Worm (Caenorhabditis elegans) whole organism, L2 larva: ENCODE data around the gene col-127.

ENCODE experiments used
- blmp-1 ChIP-seq: sonication (generic microtip); optimal IDR thresholded peaks from 2 replicates; lab custom pipeline; 2017; ENCODE audit warnings: missing genetic modification characterization, mild to moderate bottlenecking, missing compliant biosample characterization, antibody characterized with exemption, moderate library complexity; ENCODE audit not compliant: insufficient read depth
- ceh-82 ChIP-seq: fragments of 150-350 bp; optimal IDR thresholded peaks from 2 replicates; lab custom pipeline; 2014; ENCODE audit warnings: missing biosample characterization, missing genetic modification characterization
- dmd-4 ChIP-seq: sonication (generic microtip); optimal IDR thresholded peaks from 2 replicates; lab custom pipeline; 2017; ENCODE audit warnings: missing biosample characterization, missing genetic modification characterization
- gmeb-1 ChIP-seq: fragments of 150-350 bp; optimal IDR thresholded peaks from 2 replicates; lab custom pipeline; 2014; ENCODE audit warnings: missing biosample characterization, missing genetic modification characterization
- lin-13 ChIP-seq: fragments of 150-350 bp; optimal IDR thresholded peaks from 2 replicates; lab custom pipeline; 2014; ENCODE audit warnings: missing biosample characterization, missing genetic modification reagents, missing genetic modification characterization
- lsy-2 ChIP-seq, 2 experiments: fragments of 150-350 bp in 1 of 2; sonication (generic microtip) in 1 of 2; optimal IDR thresholded peaks; 2 replicates each; lab custom pipeline; 2014 to 2017; ENCODE audit warnings: missing biosample characterization in 2 of 2, missing genetic modification characterization in 2 of 2
- nhr-12 ChIP-seq: fragments of 150-350 bp; optimal IDR thresholded peaks from 2 replicates; lab custom pipeline; 2014; ENCODE audit warnings: missing biosample characterization, missing genetic modification characterization
- nhr-25 ChIP-seq: fragments of 150-350 bp; sonication (generic microtip); optimal IDR thresholded peaks from 3 replicates; lab custom pipeline; 2014; ENCODE audit warnings: missing biosample characterization, missing genetic modification characterization
- sem-4 ChIP-seq: fragments of 150-350 bp; optimal IDR thresholded peaks from 2 replicates; lab custom pipeline; 2014; ENCODE audit warnings: missing biosample characterization, missing genetic modification reagents, missing genetic modification characterization
- snpc-4 ChIP-seq: fragments of 150-350 bp; optimal IDR thresholded peaks from 2 replicates; lab custom pipeline; 2014; ENCODE audit warnings: missing biosample characterization, missing genetic modification characterization
- unc-39 ChIP-seq: fragments of 150-350 bp; optimal IDR thresholded peaks from 2 replicates; lab custom pipeline; 2014; ENCODE audit warnings: missing biosample characterization, missing genetic modification characterization
- ztf-11 ChIP-seq: sonication (generic microtip); optimal IDR thresholded peaks from 2 replicates; lab custom pipeline; 2017; ENCODE audit warnings: missing biosample characterization, missing genetic modification characterization

ce11 chrIV:11229013-11229412 is 37.0 kb downstream of the col-127 start:
- TF ChIP-seq nhr-25: no peak
- TF ChIP-seq snpc-4 (tag; lab: Kevin White, UChicago): no peak
- TF ChIP-seq gmeb-1 (tag; lab: Kevin White, UChicago): no peak
- TF ChIP-seq lsy-2 (tag; optimal IDR thresholded peaks at IDR 0.05; lab: Kevin White, UChicago): no peak
- TF ChIP-seq lin-13 (GFP tag; lab: Kevin White, UChicago): no peak
- TF ChIP-seq ceh-82 (tag; lab: Kevin White, UChicago): no peak
- TF ChIP-seq ztf-11 (tag; lab: Kevin White, UChicago): no peak
- TF ChIP-seq dmd-4 (tag; lab: Kevin White, UChicago): no peak
- TF ChIP-seq sem-4 (tag; lab: Kevin White, UChicago): no peak
- no peak for TF ChIP-seq unc-39 (tag; lab: Kevin White, UChicago)
- no peak for TF ChIP-seq blmp-1
- no peak for TF ChIP-seq nhr-12 (tag; lab: Kevin White, UChicago)
